Fruit fly (Drosophila melanogaster): ENCODE results near the gene CG31975.

Gene CG31975

DNA sequence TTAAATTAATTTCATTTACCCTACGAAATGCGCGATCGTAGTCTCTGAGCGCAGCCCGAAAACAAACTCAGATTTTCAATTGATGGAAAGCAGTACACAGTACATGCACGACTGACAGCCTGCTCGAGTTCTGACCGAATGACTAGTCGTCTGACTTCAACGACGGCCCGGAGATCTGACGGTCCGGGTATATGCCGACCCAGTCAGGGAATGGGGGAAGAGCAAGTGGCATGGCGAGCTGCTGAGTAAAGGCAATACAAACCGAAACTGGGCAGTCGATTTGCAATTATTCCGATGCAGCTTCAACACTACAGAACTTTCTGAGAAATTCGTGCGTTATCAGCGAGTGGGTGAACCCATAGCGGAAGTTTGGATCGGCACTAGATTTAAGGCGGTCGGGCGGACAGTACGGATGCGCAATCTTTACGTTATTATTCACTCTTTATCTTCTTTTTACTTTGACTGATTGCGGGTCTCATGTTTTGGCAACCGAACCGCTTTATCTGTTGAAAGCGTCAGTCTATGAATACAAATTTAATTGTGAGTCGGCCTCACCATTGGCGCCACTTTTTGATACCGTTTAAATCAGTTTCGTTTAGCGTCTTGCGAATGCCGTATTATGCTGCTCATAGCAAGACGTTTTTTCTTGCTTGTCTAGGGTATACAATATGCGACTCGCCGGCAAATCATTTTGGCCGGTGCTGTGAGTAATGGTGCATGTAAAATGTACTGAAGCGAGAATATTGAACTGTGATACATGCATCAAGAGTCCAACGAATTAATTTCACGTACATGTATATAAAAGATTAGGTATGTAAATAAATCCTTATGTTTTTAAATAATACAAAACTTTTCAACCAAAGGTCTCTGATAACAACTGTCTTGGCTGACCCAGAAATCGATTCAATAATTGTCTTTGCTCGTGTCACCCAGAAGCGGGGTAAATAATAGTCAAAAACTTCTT is 20.0 kb downstream of the CG31975 start (continued):
- no peak for TF ChIP-seq CG14441 (GFP tag; IDR thresholded peaks at IDR 0.05)
- TF ChIP-seq crol (GFP tag; IDR thresholded peaks at IDR 0.05), result no peak
- TF ChIP-seq unc-4 (GFP tag; IDR thresholded peaks at IDR 0.05; ENCODE audit: partially characterized antibody), result no peak
- TF ChIP-seq CG6254 (GFP tag; optimal IDR thresholded peaks at IDR 0.05), result peak; percentile 3
- no peak for TF ChIP-seq odd (GFP tag; optimal IDR thresholded peaks at IDR 0.05)
- no peak for TF ChIP-seq CG43689 (GFP tag; IDR thresholded peaks at IDR 0.05)
- TF ChIP-seq Hr78 (GFP tag; optimal IDR thresholded peaks at IDR 0.05), result peak in 1 of 2 experiments; percentile 52
- no peak for TF ChIP-seq ash1 (GFP tag; optimal IDR thresholded peaks at IDR 0.05)
- TF ChIP-seq tll (GFP tag; optimal IDR thresholded peaks at IDR 0.05), result no peak
- TF ChIP-seq Dek (tag; optimal IDR thresholded peaks at IDR 0.05), result no peak
- no peak for TF ChIP-seq zfh1 (GFP tag; IDR thresholded peaks at IDR 0.05)
- no peak for TF ChIP-seq pum (GFP tag; optimal IDR thresholded peaks at IDR 0.05)
- no peak for TF ChIP-seq Nf-YC (tag; optimal IDR thresholded peaks at IDR 0.05)
- TF ChIP-seq CG2199 (GFP tag; IDR thresholded peaks at IDR 0.05), result peak; percentile 31; the same call in 1 of the 3 replicates
- TF ChIP-seq Drgx (GFP tag; IDR thresholded peaks at IDR 0.05), result peak; percentile 41; the same call in 1 of the 2 replicates
- no peak for TF ChIP-seq E2f1 (GFP tag; IDR thresholded peaks at IDR 0.05)
- no peak for TF ChIP-seq ttk (GFP tag; IDR thresholded peaks at IDR 0.05)
- no peak for TF ChIP-seq CG13296 (GFP tag; optimal IDR thresholded peaks at IDR 0.05)
- no peak for TF ChIP-seq CG9215 (GFP tag; IDR thresholded peaks at IDR 0.05)
- TF ChIP-seq corto (GFP tag; optimal IDR thresholded peaks at IDR 0.05), result no peak
- TF ChIP-seq CG6791 (GFP tag; IDR thresholded peaks at IDR 0.05; ENCODE audit: partially characterized antibody), result 0 out of 3 replicates have a peak, but pooled peaks have one; percentile 21
- TF ChIP-seq CG7987 (GFP tag; optimal IDR thresholded peaks at IDR 0.05), result no peak
- TF ChIP-seq CG3065 (GFP tag; optimal IDR thresholded peaks at IDR 0.05), result no peak
- no peak for TF ChIP-seq lmd (GFP tag; IDR thresholded peaks at IDR 0.05)
- TF ChIP-seq CG3407 (GFP tag; optimal IDR thresholded peaks at IDR 0.05), result no peak
- no peak for TF ChIP-seq CG4707 (GFP tag; optimal IDR thresholded peaks at IDR 0.05)
- TF ChIP-seq vvl (GFP tag; IDR thresholded peaks at IDR 0.05), result peak; percentile 41; the same call in 1 of the 2 replicates
- TF ChIP-seq CG34422 (GFP tag; IDR thresholded peaks at IDR 0.05), result 0 out of 3 replicates have a peak, but pooled peaks have one; percentile 9
- TF ChIP-seq ssp (GFP tag; IDR thresholded peaks at IDR 0.05), result no peak
- no peak for TF ChIP-seq ERR (GFP tag; optimal IDR thresholded peaks at IDR 0.05)
- TF ChIP-seq Optix (GFP tag; IDR thresholded peaks at IDR 0.05), result no peak
- no peak for TF ChIP-seq NfI (GFP tag; optimal IDR thresholded peaks at IDR 0.05)
- TF ChIP-seq Bteb2 (GFP tag; optimal IDR thresholded peaks at IDR 0.05), result no peak
- TF ChIP-seq D19A (tag; optimal IDR thresholded peaks at IDR 0.05), result peak; percentile 90
- no peak for TF ChIP-seq Asciz (GFP tag; optimal IDR thresholded peaks at IDR 0.05)
- no peak for TF ChIP-seq CG16863 (GFP tag; optimal IDR thresholded peaks at IDR 0.05)
- TF ChIP-seq TFAM (GFP tag; optimal IDR thresholded peaks at IDR 0.05), result no peak
- TF ChIP-seq wdn (GFP tag; IDR thresholded peaks at IDR 0.05), result no peak
- no peak for TF ChIP-seq pan (optimal IDR thresholded peaks at IDR 0.05)
- TF ChIP-seq pan (GFP tag; optimal IDR thresholded peaks at IDR 0.05 in 1 of 2, IDR thresholded peaks at IDR 0.05 in 1 of 2), result no peak
- TF ChIP-seq ac (GFP tag; optimal IDR thresholded peaks at IDR 0.05), result no peak
- TF ChIP-seq ATbp (GFP tag; optimal IDR thresholded peaks at IDR 0.05), result no peak
- TF ChIP-seq prd (optimal IDR thresholded peaks at IDR 0.05), result no peak
- no peak for TF ChIP-seq prd (GFP tag; IDR thresholded peaks at IDR 0.05)
- TF ChIP-seq CG8944 (GFP tag; optimal IDR thresholded peaks at IDR 0.05), result no peak
- TF ChIP-seq inv (GFP tag; IDR thresholded peaks at IDR 0.05; ENCODE audit: partially characterized antibody), result no peak
- peak; percentile 44 for TF ChIP-seq kay (GFP tag; optimal IDR thresholded peaks at IDR 0.05)
- TF ChIP-seq CG12219 (GFP tag; optimal IDR thresholded peaks at IDR 0.05), result no peak
- TF ChIP-seq Fer2 (tag; optimal IDR thresholded peaks at IDR 0.05), result no peak
